Fruit fly (Drosophila melanogaster): Measurements from ENCODE around the gene CG18662.

dm6 chr2L:8955597-8956335 lies 24.7 kb upstream of the CG18662 start:
- no peak for TF ChIP-seq usp (GFP tag; optimal IDR thresholded peaks at IDR 0.05)
- no peak for TF ChIP-seq psq (optimal IDR thresholded peaks at IDR 0.05)
- TF ChIP-seq CG8478 (optimal IDR thresholded peaks at IDR 0.05), result no peak
- no peak for TF ChIP-seq pan (optimal IDR thresholded peaks at IDR 0.05)
- no peak for TF ChIP-seq EcR (GFP tag; optimal IDR thresholded peaks at IDR 0.05)
- TF ChIP-seq Dll (optimal IDR thresholded peaks at IDR 0.05), result no peak
